Fruit fly (Drosophila melanogaster) whole organism: ENCODE measurements around the gene Kpc1.

Source experiments
- CG8478 ChIP-seq: fragments of >200 bp; optimal IDR thresholded peaks from 2 replicates; lab custom pipeline; 2018; ENCODE audit warnings: inconsistent platforms
- Dll ChIP-seq: fragments of >200 bp; optimal IDR thresholded peaks from 2 replicates; lab custom pipeline; 2017
- EcR ChIP-seq, 2 experiments: fragments of >200 bp; optimal IDR thresholded peaks; 2 replicates each; lab custom pipeline; 2017; ENCODE audit warnings: missing biosample characterization in 2 of 2, missing genetic modification characterization in 2 of 2, missing genetic modification reagents in 2 of 2
- pan ChIP-seq: fragments of >200 bp; optimal IDR thresholded peaks from 2 replicates; lab custom pipeline; 2017
- psq ChIP-seq: fragments of >200 bp; optimal IDR thresholded peaks from 2 replicates; lab custom pipeline; 2017
- usp ChIP-seq: fragments of >200 bp; optimal IDR thresholded peaks from 2 replicates; lab custom pipeline; 2017; ENCODE audit warnings: missing biosample characterization, missing genetic modification characterization, mixed read lengths

Gene Kpc1

DNA sequence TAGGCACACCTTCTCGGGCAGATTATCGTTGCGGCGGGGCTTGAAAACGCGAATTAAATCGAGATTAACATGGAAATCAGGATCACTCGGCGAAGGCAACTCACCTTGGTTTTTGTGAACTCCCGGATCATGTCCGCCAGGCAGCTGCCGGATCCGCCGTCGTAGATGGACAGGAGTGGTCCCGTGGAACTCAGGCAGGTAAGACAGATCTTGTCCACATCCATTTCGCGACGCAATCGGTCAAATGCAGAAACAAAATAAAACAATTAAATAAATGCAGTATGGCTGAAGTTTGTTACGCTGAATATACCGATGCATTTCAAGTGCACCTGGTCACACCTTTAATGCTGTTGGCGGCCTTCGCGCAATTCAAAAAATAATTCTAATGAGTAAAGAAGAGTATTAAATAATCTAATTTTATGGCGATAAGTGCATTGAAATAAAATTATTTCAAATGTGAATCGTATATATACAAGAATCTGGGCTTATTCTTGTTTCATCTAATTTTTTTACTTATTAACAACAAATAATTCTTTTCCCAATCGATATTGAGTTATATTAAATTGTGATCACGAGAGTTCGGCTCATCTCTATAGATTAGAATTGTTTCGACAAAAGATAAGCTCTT lies 17.5 kb upstream of the Kpc1 start, which contains the start of the genes CG6654 and CG4210:
Gene CG6654 (minus strand): TSS at position 297 of the 628 bp plus-strand sequence.
Gene CG4210 (plus strand): TSS at position 613 of the 628 bp plus-strand sequence.
- TF ChIP-seq CG8478 (lab: Kevin White, UChicago) (no peak), psq (lab: Kevin White, UChicago) (no peak), usp (GFP tag; lab: Kevin White, UChicago) (no peak), EcR (GFP tag; optimal IDR thresholded peaks at IDR 0.05; lab: Kevin White, UChicago) (no peak), pan (no peak), Dll (no peak)

- no peak for TF ChIP-seq psq (lab: Kevin White, UChicago)
- no peak for TF ChIP-seq CG8478 (lab: Kevin White, UChicago)
- TF ChIP-seq pan: no peak
- TF ChIP-seq usp (GFP tag; lab: Kevin White, UChicago): no peak
- TF ChIP-seq Dll: no peak
- TF ChIP-seq EcR (GFP tag; optimal IDR thresholded peaks at IDR 0.05; lab: Kevin White, UChicago): no peak
Measured at dm6 chr3R:15208712-15209499, 12.9 kb upstream of the Kpc1 start, which contains the start of the genes Spn88Eb and Mau2. Gene Spn88Eb (minus strand): TSS chr3R:15208762. Gene Mau2 (plus strand): TSS chr3R:15209204.

DNA sequence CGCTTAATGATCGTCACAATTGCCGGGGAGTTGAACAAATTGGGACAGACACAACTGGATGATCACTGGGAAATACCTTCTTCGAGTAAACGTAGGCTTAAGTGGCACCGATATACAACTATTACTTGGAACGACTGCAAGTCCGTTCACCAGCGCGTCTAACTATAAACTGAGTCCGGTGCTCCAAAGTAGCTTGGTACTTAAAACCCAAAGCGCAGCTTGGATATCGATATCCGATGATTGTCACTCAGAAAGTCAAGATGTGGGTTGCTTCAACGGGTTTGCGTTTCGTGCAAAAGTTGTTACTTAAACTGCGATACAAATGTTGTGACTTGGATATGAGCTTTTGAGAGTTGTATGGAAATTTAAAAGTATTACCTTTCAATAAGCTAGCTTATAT lies 10.3 kb upstream of the Kpc1 start, which contains the start of gene Spn88Ea:
Gene Spn88Ea (minus strand): TSS at position 175 of the 400 bp plus-strand sequence.
- no peak for TF ChIP-seq EcR (GFP tag; optimal IDR thresholded peaks at IDR 0.05; lab: Kevin White, UChicago)
- no peak for TF ChIP-seq Dll
- TF ChIP-seq usp (GFP tag; lab: Kevin White, UChicago): no peak
- TF ChIP-seq CG8478 (lab: Kevin White, UChicago): no peak
- no peak for TF ChIP-seq pan
- no peak for TF ChIP-seq psq (lab: Kevin White, UChicago)

DNA sequence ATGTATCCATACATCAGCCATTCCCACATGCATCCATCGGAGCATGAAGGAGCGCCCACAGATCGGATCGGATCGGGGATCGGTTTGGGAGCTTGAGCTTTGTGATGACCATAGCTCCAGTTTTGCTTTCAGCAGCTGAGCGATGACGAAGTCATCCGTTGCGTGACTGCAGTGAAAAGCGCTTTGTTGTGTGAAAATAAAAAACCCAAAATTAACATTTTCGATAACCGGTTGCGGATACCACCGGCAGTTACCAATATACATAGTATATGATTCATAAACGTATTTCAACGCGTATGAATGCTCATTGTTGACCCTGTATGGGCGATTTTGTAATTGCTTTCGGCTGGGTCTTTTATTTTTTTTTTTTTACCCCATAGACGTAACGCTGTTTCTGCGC lies 9.2 kb upstream of the Kpc1 start:
- TF ChIP-seq EcR (GFP tag; optimal IDR thresholded peaks at IDR 0.05; lab: Kevin White, UChicago): no peak
- no peak for TF ChIP-seq Dll
- no peak for TF ChIP-seq usp (GFP tag; lab: Kevin White, UChicago)
- no peak for TF ChIP-seq CG8478 (lab: Kevin White, UChicago)
- TF ChIP-seq pan: no peak
- no peak for TF ChIP-seq psq (lab: Kevin White, UChicago)

DNA sequence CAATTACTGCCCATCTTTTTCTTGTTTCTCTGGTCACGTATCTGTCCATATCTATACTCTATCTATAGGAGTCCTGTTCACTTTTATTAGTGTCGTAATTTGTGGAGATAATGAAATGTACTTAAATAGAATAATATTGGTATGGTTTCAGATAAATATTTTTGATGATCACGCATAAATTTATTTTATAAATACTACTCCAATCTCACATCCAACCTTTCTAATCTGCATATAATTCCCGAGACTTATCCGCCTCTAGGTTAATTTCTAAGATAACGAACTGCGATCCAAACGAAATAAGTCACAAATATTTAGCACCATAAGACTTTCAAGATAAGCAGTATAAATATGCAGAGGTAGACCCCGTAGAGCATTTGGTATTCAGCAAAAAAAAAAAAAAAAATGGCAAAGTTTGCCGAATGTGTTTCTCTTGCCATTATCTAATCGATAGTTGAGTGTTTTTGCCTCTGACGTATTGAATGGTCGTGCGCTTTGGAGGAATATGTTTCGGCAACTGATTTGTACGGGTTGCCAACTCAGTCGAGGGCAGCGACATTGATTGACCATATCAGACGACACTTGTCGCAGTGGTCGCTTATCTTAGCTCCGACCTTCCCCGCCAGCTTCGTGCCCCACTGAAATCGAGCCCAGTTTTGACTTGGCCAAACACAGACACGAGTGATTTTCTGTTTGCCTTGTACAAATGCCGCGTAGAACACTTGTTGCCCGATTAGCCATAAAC lies 2.2 kb upstream of the Kpc1 start:
- TF ChIP-seq Dll (no peak), psq (lab: Kevin White, UChicago) (no peak)

- TF ChIP-seq CG8478 (lab: Kevin White, UChicago) (no peak), usp (GFP tag; lab: Kevin White, UChicago) (no peak), psq (lab: Kevin White, UChicago) (no peak), pan (no peak), Dll (no peak), EcR (GFP tag; optimal IDR thresholded peaks at IDR 0.05; lab: Kevin White, UChicago) (no peak)
Measured at dm6 chr3R:15197373-15197772, 1.4 kb upstream of the Kpc1 start.

- no peak for TF ChIP-seq psq (lab: Kevin White, UChicago)
- no peak for TF ChIP-seq Dll
- TF ChIP-seq EcR (GFP tag; optimal IDR thresholded peaks at IDR 0.05; lab: Kevin White, UChicago): no peak
- TF ChIP-seq pan: no peak
- no peak for TF ChIP-seq usp (GFP tag; lab: Kevin White, UChicago)
- TF ChIP-seq CG8478 (lab: Kevin White, UChicago): no peak
Measured at dm6 chr3R:15181467-15181866, 14.5 kb downstream of the Kpc1 start, which contains the start of gene Mf. Gene Mf (minus strand): TSS chr3R:15181510.

dm6 chr3R:15177230-15177629 lies 18.8 kb downstream of the Kpc1 start:
- TF ChIP-seq pan (no peak), usp (GFP tag; lab: Kevin White, UChicago) (no peak), Dll (no peak), psq (lab: Kevin White, UChicago) (no peak), EcR (GFP tag; optimal IDR thresholded peaks at IDR 0.05; lab: Kevin White, UChicago) (no peak), CG8478 (lab: Kevin White, UChicago) (no peak)

DNA sequence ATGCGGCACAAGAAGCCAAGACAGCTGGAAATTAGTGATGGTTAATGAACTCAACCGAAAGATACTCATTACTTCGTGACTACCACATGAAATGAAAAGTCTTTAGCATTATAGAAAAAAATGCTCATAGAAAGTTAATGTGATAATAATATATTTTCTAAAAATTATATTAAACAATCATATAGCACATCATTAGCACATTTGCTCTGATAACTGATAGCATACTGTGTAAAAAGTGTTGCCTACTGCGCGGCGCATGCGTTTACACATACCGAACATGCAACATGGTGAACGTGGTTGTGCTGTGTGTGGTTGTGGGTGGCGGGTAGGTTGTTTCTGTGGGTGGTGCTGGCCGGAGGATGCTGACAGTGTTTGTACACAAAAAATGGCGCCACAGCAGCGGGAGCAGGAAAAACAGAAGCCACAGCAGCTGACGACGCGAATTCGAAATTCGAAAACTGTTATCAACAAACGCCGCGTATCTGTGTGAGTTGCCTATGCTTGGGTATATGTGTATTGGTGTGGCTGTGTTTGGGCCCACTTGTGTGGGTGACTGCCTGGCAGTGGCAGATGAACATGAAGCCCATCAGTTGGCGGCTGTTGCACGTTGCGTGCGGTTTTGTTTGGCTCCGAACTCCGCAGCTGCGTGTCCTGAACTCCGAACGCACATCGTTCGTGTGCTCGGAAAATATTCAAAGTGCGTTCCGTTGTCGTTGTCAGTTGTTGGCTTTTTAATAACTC lies 46.1 kb downstream of the Kpc1 start, which contains the start of gene Gyc88E:
Gene Gyc88E (plus strand): TSS at position 604 of the 741 bp plus-strand sequence.
- TF ChIP-seq Dll: no peak
- TF ChIP-seq pan: no peak
- TF ChIP-seq psq (lab: Kevin White, UChicago): no peak
- no peak for TF ChIP-seq CG8478 (lab: Kevin White, UChicago)
- TF ChIP-seq usp (GFP tag; lab: Kevin White, UChicago): no peak

DNA sequence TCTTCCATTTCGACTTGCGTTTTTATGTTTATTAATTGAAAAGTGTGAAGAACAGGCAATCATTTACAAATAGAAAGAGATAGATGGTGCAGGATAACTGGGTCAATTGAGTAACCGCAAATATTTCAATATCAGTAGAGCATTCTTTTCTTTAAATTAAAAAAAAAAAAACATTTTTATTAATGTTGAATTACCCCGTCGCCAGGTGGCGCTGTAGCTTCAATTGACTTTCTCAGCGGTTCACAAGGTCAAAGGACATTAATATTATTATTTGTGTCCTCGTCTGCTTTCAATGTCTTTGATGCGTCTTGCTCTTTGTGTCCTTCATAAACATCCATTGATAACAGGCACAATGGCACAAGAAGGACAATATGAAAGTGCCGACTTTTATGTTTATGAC lies 47.4 kb downstream of the Kpc1 start:
- TF ChIP-seq EcR (GFP tag; optimal IDR thresholded peaks at IDR 0.05; lab: Kevin White, UChicago): no peak
- TF ChIP-seq CG8478 (lab: Kevin White, UChicago): no peak
- no peak for TF ChIP-seq psq (lab: Kevin White, UChicago)
- TF ChIP-seq Dll: no peak
- TF ChIP-seq pan: no peak

DNA sequence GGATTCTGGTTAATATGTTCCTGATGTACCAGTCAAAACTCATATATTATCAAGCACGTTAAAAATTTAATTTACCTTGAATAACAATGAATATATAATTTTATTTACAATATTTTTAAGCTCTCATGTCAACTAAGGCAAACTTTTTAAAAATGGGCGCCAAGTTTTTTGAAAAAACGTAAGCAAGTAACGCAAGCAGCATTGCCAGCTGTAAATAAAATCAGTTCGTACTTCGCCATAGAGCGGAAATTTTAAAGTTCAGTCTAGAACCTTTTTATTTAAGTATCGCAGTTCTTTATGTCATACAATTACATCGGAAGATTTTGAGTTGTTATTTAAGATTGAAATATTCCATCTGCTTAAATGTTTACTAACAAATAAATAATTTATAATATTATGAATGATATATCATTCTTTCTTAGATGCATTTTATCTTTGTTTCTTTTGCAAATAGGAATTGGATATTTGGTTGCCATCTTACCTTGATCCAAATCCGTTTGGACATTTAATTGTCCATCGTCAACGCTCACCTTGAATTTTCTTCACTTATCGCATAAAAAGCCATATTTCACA lies 48.1 kb downstream of the Kpc1 start:
- TF ChIP-seq psq (lab: Kevin White, UChicago): no peak
- TF ChIP-seq EcR (GFP tag; optimal IDR thresholded peaks at IDR 0.05; lab: Kevin White, UChicago): no peak
- no peak for TF ChIP-seq CG8478 (lab: Kevin White, UChicago)
- TF ChIP-seq Dll: no peak
- TF ChIP-seq pan: no peak
- TF ChIP-seq usp (GFP tag; lab: Kevin White, UChicago): no peak
